Fruit fly (Drosophila melanogaster): Measurements from ENCODE around the gene CG15443.

Gene CG15443

DNA sequence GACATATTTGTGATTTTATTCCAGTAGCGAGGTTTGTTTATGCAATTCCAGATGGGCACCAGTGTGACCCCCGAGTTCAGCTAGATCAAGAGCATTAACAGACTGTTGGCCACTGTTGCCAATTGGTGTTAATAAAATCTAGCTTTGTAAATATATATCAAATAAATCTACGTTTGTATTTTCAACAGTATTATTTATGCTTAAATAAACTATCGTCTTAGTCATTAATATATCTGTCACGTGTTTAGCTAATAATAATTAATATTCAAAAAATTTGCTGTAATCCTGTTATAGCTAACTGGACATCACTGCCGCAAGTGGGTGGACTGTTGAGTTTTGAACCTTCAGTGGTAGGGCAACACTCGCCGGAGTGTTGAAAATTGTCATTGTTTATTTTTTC is 3.7 kb downstream of the CG15443 start, which contains the start of the genes mRpL27 and CG15435 (continued):
- TF ChIP-seq cyc (GFP tag; optimal IDR thresholded peaks at IDR 0.05) (no peak), CG15336 (GFP tag; IDR thresholded peaks at IDR 0.05) (no peak), Ets21C (GFP tag; optimal IDR thresholded peaks at IDR 0.05) (no peak), CG16779 (tag; optimal IDR thresholded peaks at IDR 0.05) (no peak), CG6854 (GFP tag; optimal IDR thresholded peaks at IDR 0.05) (no peak), salr (GFP tag; optimal IDR thresholded peaks at IDR 0.05) (no peak), svp (GFP tag) (peak; percentile 92), CG6276 (GFP tag; optimal IDR thresholded peaks at IDR 0.05) (no peak), CG7368 (GFP tag; optimal IDR thresholded peaks at IDR 0.05) (no peak), CG34406 (GFP tag; optimal IDR thresholded peaks at IDR 0.05) (no peak), OdsH (GFP tag; optimal IDR thresholded peaks at IDR 0.05) (no peak), Blimp-1 (GFP tag; optimal IDR thresholded peaks at IDR 0.05) (no peak), fd59A (GFP tag; optimal IDR thresholded peaks at IDR 0.05) (no peak), net (GFP tag; optimal IDR thresholded peaks at IDR 0.05) (no peak), CG3032 (tag; optimal IDR thresholded peaks at IDR 0.05) (peak; percentile 25), eg (GFP tag; IDR thresholded peaks at IDR 0.05) (no peak), Met (GFP tag; optimal IDR thresholded peaks at IDR 0.05) (no peak), Hr39 (GFP tag; optimal IDR thresholded peaks at IDR 0.05) (peak; percentile 15), Ets96B (tag; optimal IDR thresholded peaks at IDR 0.05) (peak; percentile 4), ss (GFP tag; optimal IDR thresholded peaks at IDR 0.05) (no peak), achi (GFP tag; optimal IDR thresholded peaks at IDR 0.05) (no peak), acj6 (GFP tag; optimal IDR thresholded peaks at IDR 0.05) (no peak)

dm6 chr2L:4458119-4459056 is 4.9 kb downstream of the CG15443 start, which contains the start of gene RpL27A:
RpL27A (minus strand) TSS chr2L:4458364.
- no peak for TF ChIP-seq Gug (GFP tag; IDR thresholded peaks at IDR 0.05)
- TF ChIP-seq CG6163 (GFP tag; IDR thresholded peaks at IDR 0.05): peak; percentile 87
- TF ChIP-seq Sox15 (GFP tag; optimal IDR thresholded peaks at IDR 0.05): peak; percentile 21
- TF ChIP-seq CG9139 (GFP tag; optimal IDR thresholded peaks at IDR 0.05): no peak
- TF ChIP-seq CG11902 (GFP tag; optimal IDR thresholded peaks at IDR 0.05): no peak
- TF ChIP-seq dsx (GFP tag; optimal IDR thresholded peaks at IDR 0.05; ENCODE audit: poor library complexity, severe bottlenecking): peak; percentile 43
- peak; percentile 43 for TF ChIP-seq CG3032 (tag; optimal IDR thresholded peaks at IDR 0.05)
- TF ChIP-seq CG10631 (GFP tag; optimal IDR thresholded peaks at IDR 0.05): peak; percentile 64
- TF ChIP-seq CG31627 (GFP tag; optimal IDR thresholded peaks at IDR 0.05): peak; percentile 57
- peak; percentile 50 for TF ChIP-seq CG1621 (tag; optimal IDR thresholded peaks at IDR 0.05)
- TF ChIP-seq Ets96B (tag; optimal IDR thresholded peaks at IDR 0.05): peak; percentile 19
- no peak for TF ChIP-seq spab (GFP tag; optimal IDR thresholded peaks at IDR 0.05)
- TF ChIP-seq CG16779 (tag; optimal IDR thresholded peaks at IDR 0.05): no peak
- TF ChIP-seq CG11762 (GFP tag; optimal IDR thresholded peaks at IDR 0.05; ENCODE audit: insufficient read depth): no peak
- TF ChIP-seq Hr4 (GFP tag; optimal IDR thresholded peaks at IDR 0.05): peak; percentile 65
- TF ChIP-seq Sox14 (GFP tag; optimal IDR thresholded peaks at IDR 0.05): peak; percentile 19
- TF ChIP-seq CG11294 (GFP tag; IDR thresholded peaks at IDR 0.05): no peak; the same call in 1 of the 2 replicates
- TF ChIP-seq CG15336 (GFP tag; IDR thresholded peaks at IDR 0.05): peak; percentile 69
- TF ChIP-seq svp (GFP tag): peak; percentile 85
- peak; percentile 80 for TF ChIP-seq Eip78C (GFP tag)
- peak; percentile 78 for TF ChIP-seq net (GFP tag; optimal IDR thresholded peaks at IDR 0.05)
- TF ChIP-seq topi (GFP tag; optimal IDR thresholded peaks at IDR 0.05): peak; percentile 58
- peak; percentile 60 for TF ChIP-seq Smox (GFP tag; optimal IDR thresholded peaks at IDR 0.05)
- TF ChIP-seq eg (GFP tag; IDR thresholded peaks at IDR 0.05): peak; percentile 83
- TF ChIP-seq CG6276 (GFP tag; optimal IDR thresholded peaks at IDR 0.05): no peak
- peak; percentile 61; the same call in 2 of the 3 replicates for TF ChIP-seq CG8119 (GFP tag; IDR thresholded peaks at IDR 0.05)
- peak; percentile 37 for TF ChIP-seq fd59A (GFP tag; optimal IDR thresholded peaks at IDR 0.05)
- peak; percentile 60 for TF ChIP-seq CG32006 (GFP tag; optimal IDR thresholded peaks at IDR 0.05)
- TF ChIP-seq cyc (GFP tag; optimal IDR thresholded peaks at IDR 0.05): peak; percentile 70
- TF ChIP-seq esn (GFP tag; optimal IDR thresholded peaks at IDR 0.05): peak; percentile 79
- peak; percentile 71 for TF ChIP-seq vri (GFP tag; optimal IDR thresholded peaks at IDR 0.05)
- peak; percentile 90 for TF ChIP-seq CG6854 (GFP tag; optimal IDR thresholded peaks at IDR 0.05)
- peak; percentile 51 for TF ChIP-seq CG6792 (GFP tag; optimal IDR thresholded peaks at IDR 0.05)
- TF ChIP-seq Hr38 (GFP tag; optimal IDR thresholded peaks at IDR 0.05): no peak
- peak; percentile 80 for TF ChIP-seq Met (GFP tag; optimal IDR thresholded peaks at IDR 0.05)
- peak; percentile 67 for TF ChIP-seq Eip75B (GFP tag; optimal IDR thresholded peaks at IDR 0.05)
- peak; percentile 49 for TF ChIP-seq Hr39 (GFP tag; optimal IDR thresholded peaks at IDR 0.05)
- TF ChIP-seq CG34406 (GFP tag; optimal IDR thresholded peaks at IDR 0.05): peak; percentile 72

Data from whole organism, prepupa.